Fruit fly (Drosophila melanogaster) whole organism, prepupa: ENCODE data around the gene CG7453.

Experiments used
- Blimp-1 ChIP-seq: fragments of 200-800 bp; sonication (Bioruptor generic); optimal IDR thresholded peaks from 3 replicates; lab custom pipeline; 2017; ENCODE audit warnings: missing biosample characterization, missing genetic modification characterization, mild to moderate bottlenecking, moderate library complexity, missing genetic modification reagents
- CG10631 ChIP-seq: fragments of 200-800 bp; sonication (Bioruptor generic); optimal IDR thresholded peaks from 2 replicates; lab custom pipeline; 2016; ENCODE audit warnings: missing biosample characterization, missing genetic modification characterization
- CG11762 ChIP-seq: fragments of 200-800 bp; sonication (Bioruptor generic); optimal IDR thresholded peaks from 3 replicates; lab custom pipeline; 2016; ENCODE audit warnings: missing biosample characterization, missing genetic modification characterization; ENCODE audit not compliant: insufficient read depth
- CG15336 ChIP-seq: fragments of 200-800 bp; sonication (Bioruptor generic); IDR thresholded peaks from 2 replicates; pipeline ENCODE4 v1.3.6; 2022; ENCODE audit warnings: missing biosample characterization, missing genetic modification characterization
- CG1621 ChIP-seq: fragments of 200-800 bp; sonication (Bioruptor generic); optimal IDR thresholded peaks from 3 replicates; lab custom pipeline; 2018; ENCODE audit warnings: missing biosample characterization, mild to moderate bottlenecking, missing genetic modification characterization
- CG3032 ChIP-seq: fragments of 200-800 bp; optimal IDR thresholded peaks from 2 replicates; lab custom pipeline; 2019; ENCODE audit warnings: missing biosample characterization, mild to moderate bottlenecking, missing genetic modification characterization, moderate library complexity
- CG31627 ChIP-seq: fragments of 200-800 bp; sonication (Bioruptor generic); optimal IDR thresholded peaks from 3 replicates; lab custom pipeline; 2016; ENCODE audit warnings: missing biosample characterization, missing genetic modification characterization
- CG32006 ChIP-seq: fragments of 200-800 bp; sonication (Bioruptor generic); optimal IDR thresholded peaks from 3 replicates; lab custom pipeline; 2017; ENCODE audit warnings: missing biosample characterization, mild to moderate bottlenecking, missing genetic modification characterization
- CG3919 ChIP-seq: fragments of 200-800 bp; sonication (Bioruptor generic); optimal IDR thresholded peaks from 3 replicates; lab custom pipeline; 2016; ENCODE audit warnings: missing biosample characterization, missing genetic modification characterization
- CG6163 ChIP-seq: fragments of 200-800 bp; sonication (Bioruptor generic); IDR thresholded peaks from 3 replicates; pipeline ENCODE4 v1.3.6; 2022; ENCODE audit warnings: missing biosample characterization, missing genetic modification characterization
- CG6276 ChIP-seq: fragments of 200-800 bp; sonication (Bioruptor generic); optimal IDR thresholded peaks from 2 replicates; lab custom pipeline; 2017; ENCODE audit warnings: missing biosample characterization, mild to moderate bottlenecking, missing genetic modification characterization
- CG6792 ChIP-seq: fragments of 200-800 bp; sonication (Bioruptor generic); optimal IDR thresholded peaks from 3 replicates; lab custom pipeline; 2016; ENCODE audit warnings: missing biosample characterization, missing genetic modification characterization
- CG6808 ChIP-seq: fragments of 200-800 bp; sonication (Bioruptor generic); optimal IDR thresholded peaks from 3 replicates; lab custom pipeline; 2017; ENCODE audit warnings: missing biosample characterization, missing genetic modification characterization, mild to moderate bottlenecking, moderate library complexity, missing genetic modification reagents
- CG8119 ChIP-seq: fragments of 200-800 bp; sonication (Bioruptor generic); IDR thresholded peaks from 3 replicates; pipeline ENCODE4 v1.3.6; 2022; ENCODE audit warnings: missing biosample characterization, missing genetic modification characterization
- CG8319 ChIP-seq: fragments of 200-800 bp; sonication (Bioruptor generic); optimal IDR thresholded peaks from 3 replicates; lab custom pipeline; 2016; ENCODE audit warnings: missing biosample characterization, missing genetic modification characterization
- Eip78C ChIP-seq: fragments of 200-800 bp; sonication (Bioruptor generic); peaks from one replicate; lab custom pipeline; 2016; ENCODE audit warnings: missing biosample characterization, missing genetic modification characterization
- Eip93F ChIP-seq: fragments of 200-800 bp; sonication (Bioruptor generic); optimal IDR thresholded peaks from 2 replicates; lab custom pipeline; 2016; ENCODE audit warnings: missing biosample characterization, mild to moderate bottlenecking, missing genetic modification characterization
- Ets96B ChIP-seq: fragments of 200-800 bp; optimal IDR thresholded peaks from 2 replicates; lab custom pipeline; 2019; ENCODE audit warnings: missing biosample characterization, mild to moderate bottlenecking, missing genetic modification characterization, moderate library complexity
- Gug ChIP-seq: fragments of 200-800 bp; sonication (Bioruptor generic); IDR thresholded peaks from 2 replicates; pipeline ENCODE4 v1.3.6; 2022; ENCODE audit warnings: missing biosample characterization, missing genetic modification characterization
- Hr38 ChIP-seq: sonication (Bioruptor generic); optimal IDR thresholded peaks from 2 replicates; lab custom pipeline; 2016; ENCODE audit warnings: missing biosample characterization, missing genetic modification characterization
- Hr39 ChIP-seq: fragments of 200-800 bp; sonication (Bioruptor generic); optimal IDR thresholded peaks from 2 replicates; lab custom pipeline; 2016; ENCODE audit warnings: missing biosample characterization, missing genetic modification characterization
- Met ChIP-seq: fragments of 200-800 bp; sonication (Bioruptor generic); optimal IDR thresholded peaks from 3 replicates; lab custom pipeline; 2016; ENCODE audit warnings: missing biosample characterization, missing genetic modification characterization
- Smox ChIP-seq: fragments of 200-800 bp; sonication (Bioruptor generic); optimal IDR thresholded peaks from 3 replicates; lab custom pipeline; 2016; ENCODE audit warnings: missing biosample characterization, missing genetic modification characterization
- Sox14 ChIP-seq: fragments of 200-800 bp; sonication (Bioruptor generic); optimal IDR thresholded peaks from 3 replicates; lab custom pipeline; 2016; ENCODE audit warnings: missing biosample characterization, missing genetic modification characterization
- Sox15 ChIP-seq: fragments of 200-800 bp; sonication (Bioruptor generic); optimal IDR thresholded peaks from 3 replicates; lab custom pipeline; 2016; ENCODE audit warnings: missing biosample characterization, missing genetic modification characterization
- achi ChIP-seq: fragments of 200-800 bp; sonication (Bioruptor generic); optimal IDR thresholded peaks from 3 replicates; lab custom pipeline; 2016; ENCODE audit warnings: missing biosample characterization, missing genetic modification characterization
- acj6 ChIP-seq: fragments of 200-800 bp; sonication (Bioruptor generic); optimal IDR thresholded peaks from 3 replicates; lab custom pipeline; 2016; ENCODE audit warnings: missing biosample characterization, missing genetic modification characterization
- cyc ChIP-seq: fragments of 200-800 bp; sonication (Bioruptor generic); optimal IDR thresholded peaks from 3 replicates; lab custom pipeline; 2016; ENCODE audit warnings: missing biosample characterization, missing genetic modification characterization
- dac ChIP-seq: fragments of 200-800 bp; sonication (Bioruptor generic); optimal IDR thresholded peaks from 2 replicates; lab custom pipeline; 2017; ENCODE audit warnings: missing biosample characterization, mild to moderate bottlenecking, missing genetic modification characterization
- dsx ChIP-seq: fragments of 200-800 bp; optimal IDR thresholded peaks from 3 replicates; lab custom pipeline; 2019; ENCODE audit warnings: missing biosample characterization, mild to moderate bottlenecking, missing genetic modification characterization, moderate library complexity; ENCODE audit not compliant: poor library complexity, severe bottlenecking
- eg ChIP-seq: fragments of 200-800 bp; sonication (Bioruptor generic); IDR thresholded peaks from 3 replicates; pipeline ENCODE4 v1.3.6; 2022; ENCODE audit warnings: missing biosample characterization, missing genetic modification characterization
- esn ChIP-seq: fragments of 200-800 bp; sonication (Bioruptor generic); optimal IDR thresholded peaks from 2 replicates; lab custom pipeline; 2016; ENCODE audit warnings: missing biosample characterization, mild to moderate bottlenecking, missing genetic modification characterization, moderate library complexity
- fd59A ChIP-seq: fragments of 200-800 bp; sonication (Bioruptor generic); optimal IDR thresholded peaks from 2 replicates; lab custom pipeline; 2017; ENCODE audit warnings: missing biosample characterization, mild to moderate bottlenecking, missing genetic modification characterization, missing genetic modification reagents
- fd85E ChIP-seq: fragments of 200-800 bp; sonication (Bioruptor generic); optimal IDR thresholded peaks from 3 replicates; lab custom pipeline; 2016; ENCODE audit warnings: missing biosample characterization, missing genetic modification characterization
- fkh ChIP-seq: fragments of 200-800 bp; sonication (Bioruptor generic); optimal IDR thresholded peaks from 3 replicates; lab custom pipeline; 2017; ENCODE audit warnings: missing biosample characterization, mild to moderate bottlenecking, missing genetic modification characterization, moderate library complexity
- lz ChIP-seq: fragments of 200-800 bp; sonication (Bioruptor generic); optimal IDR thresholded peaks from 3 replicates; lab custom pipeline; 2016; ENCODE audit warnings: missing biosample characterization, missing genetic modification characterization
- spab ChIP-seq: fragments of 200-800 bp; sonication (Bioruptor generic); optimal IDR thresholded peaks from 2 replicates; lab custom pipeline; 2017; ENCODE audit warnings: missing biosample characterization, mild to moderate bottlenecking, missing genetic modification characterization, missing genetic modification reagents
- ss ChIP-seq, 2 experiments: fragments of 200-800 bp; sonication (Bioruptor generic); optimal IDR thresholded peaks; 2 replicates in 1 of 2; 3 replicates in 1 of 2; lab custom pipeline; 2017 to 2018; ENCODE audit warnings: mild to moderate bottlenecking in 2 of 2, missing biosample characterization in 2 of 2, missing genetic modification characterization in 2 of 2, moderate library complexity in 1 of 2
- svp ChIP-seq: fragments of 200-800 bp; sonication (Bioruptor generic); peaks from one replicate; lab custom pipeline; 2016; ENCODE audit warnings: missing biosample characterization, missing genetic modification characterization
- vri ChIP-seq: fragments of 200-800 bp; sonication (Bioruptor generic); optimal IDR thresholded peaks from 3 replicates; lab custom pipeline; 2016; ENCODE audit warnings: missing biosample characterization, mild to moderate bottlenecking, missing genetic modification characterization

The CG7453 gene

DNA sequence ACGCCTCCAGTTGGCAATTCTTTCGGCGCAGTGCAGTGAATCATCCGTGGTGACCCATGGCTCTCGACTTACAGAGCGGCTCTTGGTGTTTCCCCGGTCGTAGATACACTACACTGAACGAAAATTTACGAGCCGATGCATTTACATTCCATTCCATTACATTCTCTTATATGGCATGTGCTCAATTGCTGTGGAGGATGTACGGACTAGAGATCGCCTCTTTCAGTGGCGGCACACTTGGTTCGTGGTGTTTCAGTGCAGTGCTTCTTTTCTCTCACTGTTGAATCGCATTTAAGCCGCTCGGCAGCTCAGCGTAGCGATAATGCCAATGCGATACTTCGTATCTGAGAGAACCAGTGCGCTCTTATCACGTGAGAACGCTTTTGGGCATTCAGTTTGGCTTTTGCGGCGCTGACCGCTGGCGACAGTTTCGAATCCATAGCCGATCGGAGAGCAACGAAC, 7.7 kb downstream of the CG7453 start, which contains the start of gene Mec2 (continued):
- TF ChIP-seq Hr38 (GFP tag; lab: Kevin White, UChicago), result no peak
- TF ChIP-seq CG3919 (GFP tag; lab: Kevin White, UChicago), result peak; percentile 66
- peak; percentile 60 for TF ChIP-seq vri (GFP tag; lab: Kevin White, UChicago)
- TF ChIP-seq achi (GFP tag; lab: Kevin White, UChicago), result peak; percentile 62
- no peak for TF ChIP-seq fkh (GFP tag; lab: Kevin White, UChicago)
- TF ChIP-seq CG8119, result peak; percentile 55; the same call in 1 of the 3 replicates
- peak; percentile 82 for TF ChIP-seq CG6163 (GFP tag; lab: Robert Waterston, UW)
- peak; percentile 68 for TF ChIP-seq dsx
- TF ChIP-seq CG1621 (tag; lab: Kevin White, UChicago), result peak; percentile 74
- TF ChIP-seq lz (GFP tag; lab: Kevin White, UChicago), result peak; percentile 82
- peak; percentile 62 for TF ChIP-seq Ets96B (tag; lab: Kevin White, UChicago)

DNA sequence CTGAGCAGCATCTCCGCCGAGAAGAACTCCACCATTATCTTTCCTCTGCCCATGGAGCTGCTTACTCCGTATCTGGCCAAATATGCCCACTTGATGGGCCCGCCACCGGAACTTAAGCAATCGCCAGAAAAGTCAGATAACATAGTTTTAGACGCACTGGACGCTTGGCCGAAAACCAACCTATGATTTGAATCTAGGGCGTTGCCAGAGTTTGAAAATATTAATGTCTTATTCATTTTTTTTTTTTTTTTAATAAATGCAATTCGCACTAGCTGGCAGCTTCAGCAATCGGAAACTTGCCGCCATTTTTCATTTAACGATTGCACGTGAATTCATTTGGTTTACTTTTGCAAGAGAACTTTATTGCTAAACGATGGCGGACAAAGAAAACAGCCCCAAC, 9.9 kb downstream of the CG7453 start, which contains the start of gene HP1D3csd:
Gene HP1D3csd (plus strand): TSS at position 312 of the 400 bp plus-strand sequence.
- TF ChIP-seq Hr38 (GFP tag; lab: Kevin White, UChicago) (no peak), ss (GFP tag; optimal IDR thresholded peaks at IDR 0.05; lab: Kevin White, UChicago) (peak in 1 of 2 experiments; percentile 10), CG1621 (tag; lab: Kevin White, UChicago) (no peak), CG31627 (GFP tag; lab: Kevin White, UChicago) (no peak), Gug (GFP tag; lab: Robert Waterston, UW) (peak; percentile 22; the same call in 1 of the 2 replicates), Eip78C (GFP tag; lab: Kevin White, UChicago) (peak; percentile 74), CG3032 (tag; lab: Kevin White, UChicago) (peak; percentile 10), CG6163 (GFP tag; lab: Robert Waterston, UW) (peak; percentile 63; the same call in 2 of the 3 replicates), eg (GFP tag; lab: Robert Waterston, UW) (peak; percentile 48; the same call in 2 of the 3 replicates), CG6276 (GFP tag; lab: Kevin White, UChicago) (no peak)

DNA sequence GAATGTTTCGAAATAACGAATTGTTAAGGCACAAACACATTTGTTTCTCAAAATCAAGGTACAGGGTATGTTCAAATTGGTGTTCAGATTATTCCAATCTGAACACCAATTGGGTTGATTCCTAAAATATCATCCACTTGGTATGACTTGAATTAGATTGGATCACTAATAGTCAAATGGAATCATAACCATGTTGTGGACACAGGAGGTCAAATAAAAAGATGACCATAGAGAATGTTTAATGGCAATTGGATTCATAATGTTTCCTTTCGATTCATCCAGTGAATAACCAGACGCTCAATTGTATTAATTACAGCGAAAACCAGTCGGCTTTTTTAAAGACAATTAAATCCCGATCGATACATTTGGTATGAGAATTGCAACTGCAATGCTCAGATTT, 11.1 kb downstream of the CG7453 start:
- TF ChIP-seq fd59A (GFP tag; lab: Kevin White, UChicago), result no peak
- TF ChIP-seq fd85E (GFP tag; lab: Kevin White, UChicago), result no peak
- no peak for TF ChIP-seq vri (GFP tag; lab: Kevin White, UChicago)
- no peak for TF ChIP-seq CG15336 (GFP tag; lab: Robert Waterston, UW)
- no peak for TF ChIP-seq spab (GFP tag; lab: Kevin White, UChicago)
- no peak for TF ChIP-seq acj6 (GFP tag; lab: Kevin White, UChicago)
- no peak for TF ChIP-seq ss (GFP tag; optimal IDR thresholded peaks at IDR 0.05; lab: Kevin White, UChicago)
- no peak for TF ChIP-seq CG1621 (tag; lab: Kevin White, UChicago)
- TF ChIP-seq Eip78C (GFP tag; lab: Kevin White, UChicago), result no peak
- no peak for TF ChIP-seq CG3032 (tag; lab: Kevin White, UChicago)
- no peak for TF ChIP-seq CG3919 (GFP tag; lab: Kevin White, UChicago)
- TF ChIP-seq CG11762, result no peak

DNA sequence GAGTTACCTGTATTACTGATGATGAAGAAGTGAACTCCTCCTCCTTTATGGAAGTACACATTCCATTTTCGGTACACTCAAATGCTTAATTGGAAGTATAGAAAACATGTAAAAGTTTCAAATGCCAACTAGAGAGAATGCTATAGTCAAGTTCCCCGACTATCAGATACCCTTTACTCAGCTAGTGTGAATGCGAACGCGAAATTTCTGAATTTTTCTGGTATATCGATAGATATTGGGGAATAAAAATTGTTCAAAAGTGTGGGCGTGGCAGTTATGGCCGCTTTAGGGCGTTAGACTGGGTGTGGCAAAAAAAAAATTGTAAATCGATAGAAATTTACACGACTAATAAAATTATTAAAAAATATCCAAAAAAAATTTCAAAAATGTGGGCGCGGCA, 11.6 kb downstream of the CG7453 start:
- TF ChIP-seq CG15336 (GFP tag; lab: Robert Waterston, UW) (no peak), dac (no peak), Met (GFP tag; lab: Kevin White, UChicago) (no peak), CG6276 (GFP tag; lab: Kevin White, UChicago) (no peak), cyc (no peak), Smox (no peak), CG3919 (GFP tag; lab: Kevin White, UChicago) (no peak), vri (GFP tag; lab: Kevin White, UChicago) (no peak), Blimp-1 (no peak), CG32006 (GFP tag; lab: Kevin White, UChicago) (no peak), Sox15 (GFP tag; lab: Kevin White, UChicago) (no peak), CG1621 (tag; lab: Kevin White, UChicago) (no peak)

DNA sequence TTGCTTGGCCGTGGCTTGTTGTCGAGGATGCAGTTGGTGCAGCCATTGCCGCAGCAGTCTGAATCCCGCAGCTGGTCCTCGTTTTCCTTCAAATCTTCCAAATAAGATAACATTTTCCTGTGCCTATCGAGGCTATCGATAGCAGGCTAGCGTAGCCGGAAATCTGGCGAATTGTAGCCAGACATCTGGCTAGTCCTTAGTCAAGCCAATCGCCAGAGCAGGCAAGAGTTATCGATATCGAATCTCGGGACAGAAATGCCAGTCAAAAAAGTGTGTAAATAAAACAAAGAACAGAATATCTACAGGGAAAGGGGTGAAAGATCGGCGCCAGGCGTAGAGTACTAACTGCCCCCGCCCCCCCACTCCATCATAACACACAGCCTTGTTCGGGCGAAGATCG, 13.4 kb downstream of the CG7453 start, which contains the start of the genes CG7914 and CG14194:
Gene CG7914 (minus strand): TSS at position 113 of the 400 bp plus-strand sequence.
Gene CG14194 (plus strand): TSS at position 220 of the 400 bp plus-strand sequence.
- TF ChIP-seq CG8319 (GFP tag; lab: Kevin White, UChicago) (no peak), Hr38 (GFP tag; lab: Kevin White, UChicago) (no peak), dac (no peak), CG6808 (GFP tag; lab: Kevin White, UChicago) (no peak), Eip93F (GFP tag; lab: Kevin White, UChicago) (no peak), spab (GFP tag; lab: Kevin White, UChicago) (no peak), Sox14 (GFP tag; lab: Kevin White, UChicago) (peak; percentile 75), svp (GFP tag; lab: Kevin White, UChicago) (no peak), Gug (GFP tag; lab: Robert Waterston, UW) (no peak), vri (GFP tag; lab: Kevin White, UChicago) (no peak), CG32006 (GFP tag; lab: Kevin White, UChicago) (no peak), CG8119 (no peak), Sox15 (GFP tag; lab: Kevin White, UChicago) (no peak), esn (GFP tag; lab: Kevin White, UChicago) (no peak), Blimp-1 (no peak), Hr39 (GFP tag; lab: Kevin White, UChicago) (no peak), CG6792 (no peak), fkh (GFP tag; lab: Kevin White, UChicago) (peak; percentile 68), Met (GFP tag; lab: Kevin White, UChicago) (no peak), CG3032 (tag; lab: Kevin White, UChicago) (no peak), CG10631 (no peak)
